Fruit fly (Drosophila melanogaster): ENCODE data around the gene mRpS35.

DNA sequence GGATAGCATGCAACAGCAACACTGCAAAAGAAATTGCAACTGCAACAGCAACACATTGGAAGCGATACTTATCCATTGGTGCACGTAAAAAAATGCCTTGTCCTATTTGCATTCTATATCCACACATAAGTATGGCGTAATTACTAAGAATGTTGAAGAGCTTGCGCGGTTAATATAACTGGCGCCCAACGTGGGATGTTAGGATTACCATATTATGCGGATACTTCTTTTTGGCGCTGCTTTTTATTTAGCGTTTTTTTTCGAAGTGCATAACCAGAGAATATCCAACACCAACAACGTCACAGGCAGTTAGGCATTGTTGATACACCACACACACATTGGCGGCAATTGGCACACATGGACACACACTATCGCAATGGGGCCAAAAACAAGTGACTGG is 21.4 kb downstream of the mRpS35 start:
- no peak for TF ChIP-seq CG8478 (optimal IDR thresholded peaks at IDR 0.05)
- no peak for TF ChIP-seq CTCF (optimal IDR thresholded peaks at IDR 0.05)
